Fruit fly (Drosophila melanogaster) whole organism, embryonic: ENCODE results near the gene CG13801.

Source experiments
- Bdp1 ChIP-seq: fragments of 200-800 bp; sonication (Bioruptor generic); optimal IDR thresholded peaks from 3 replicates; lab custom pipeline; 2016; ENCODE audit warnings: missing biosample characterization, missing genetic modification characterization
- CG11504 ChIP-seq: fragments of 200-800 bp; sonication (Bioruptor generic); optimal IDR thresholded peaks from 3 replicates; lab custom pipeline; 2019; ENCODE audit warnings: missing biosample characterization, mild to moderate bottlenecking, missing genetic modification characterization, moderate library complexity
- CG11723 ChIP-seq: fragments of 200-800 bp; sonication (Bioruptor generic); optimal IDR thresholded peaks from 2 replicates; lab custom pipeline; 2017; ENCODE audit warnings: missing biosample characterization, mild to moderate bottlenecking, missing genetic modification characterization
- CG12236 ChIP-seq: fragments of 200-800 bp; sonication (Bioruptor generic); optimal IDR thresholded peaks from 2 replicates; lab custom pipeline; 2016; ENCODE audit warnings: missing biosample characterization, missing genetic modification characterization
- CG14014 ChIP-seq: fragments of 200-800 bp; sonication (Bioruptor generic); IDR thresholded peaks from 2 replicates; pipeline ENCODE4 v1.3.6; 2022; ENCODE audit warnings: missing biosample characterization, missing genetic modification characterization
- CG14441 ChIP-seq: fragments of 200-800 bp; sonication (Bioruptor generic); IDR thresholded peaks from 2 replicates; pipeline ENCODE4 v1.3.6; 2022; ENCODE audit warnings: missing biosample characterization, missing genetic modification characterization
- CG31365 ChIP-seq: fragments of 200-800 bp; sonication (Bioruptor generic); optimal IDR thresholded peaks from 2 replicates; lab custom pipeline; 2018; ENCODE audit warnings: missing biosample characterization, mild to moderate bottlenecking, missing genetic modification characterization
- CG32532 ChIP-seq: fragments of 200-800 bp; sonication (Bioruptor generic); IDR thresholded peaks from 2 replicates; pipeline ENCODE4 v1.3.6; 2022; ENCODE audit warnings: missing biosample characterization, missing genetic modification characterization
- CG5953 ChIP-seq: fragments of 200-800 bp; sonication (Bioruptor generic); IDR thresholded peaks from 2 replicates; pipeline ENCODE4 v1.3.6; 2022; ENCODE audit warnings: missing biosample characterization, missing genetic modification characterization
- CG7372 ChIP-seq: fragments of 200-800 bp; sonication (Bioruptor generic); IDR thresholded peaks from 2 replicates; pipeline ENCODE4 v1.3.6; 2022; ENCODE audit warnings: missing biosample characterization, missing genetic modification characterization
- CG8290 ChIP-seq, 3 experiments: fragments of 200-800 bp; sonication (Bioruptor generic); optimal IDR thresholded peaks; 2 replicates each; lab custom pipeline; 2016 to 2019; ENCODE audit warnings: missing biosample characterization in 3 of 3, missing genetic modification characterization in 3 of 3, mild to moderate bottlenecking in 2 of 3, moderate library complexity in 1 of 3
- CG8359 ChIP-seq: fragments of 200-800 bp; sonication (Bioruptor generic); optimal IDR thresholded peaks from 2 replicates; lab custom pipeline; 2017; ENCODE audit warnings: missing biosample characterization, mild to moderate bottlenecking, missing genetic modification characterization, borderline replicate concordance
- CG9215 ChIP-seq: fragments of 200-800 bp; sonication (Bioruptor generic); IDR thresholded peaks from 2 replicates; pipeline ENCODE4 v1.3.6; 2022; ENCODE audit warnings: missing biosample characterization, missing genetic modification characterization
- CHES-1-like ChIP-seq: fragments of 200-800 bp; sonication (Bioruptor generic); optimal IDR thresholded peaks from 2 replicates; lab custom pipeline; 2016; ENCODE audit warnings: missing biosample characterization, missing genetic modification characterization
- Chrac-16 ChIP-seq: fragments of 200-800 bp; sonication (Bioruptor generic); optimal IDR thresholded peaks from 3 replicates; lab custom pipeline; 2016; ENCODE audit warnings: missing biosample characterization, missing genetic modification characterization
- CrebB ChIP-seq: fragments of 200-800 bp; sonication (Bioruptor generic); optimal IDR thresholded peaks from 3 replicates; lab custom pipeline; 2018; ENCODE audit warnings: missing biosample characterization, mild to moderate bottlenecking, missing genetic modification characterization
- Doc3 ChIP-seq: fragments of 200-800 bp; sonication (Bioruptor generic); IDR thresholded peaks from 3 replicates; pipeline ENCODE4 v1.3.6; 2022; ENCODE audit warnings: missing biosample characterization, missing genetic modification characterization; ENCODE audit not compliant: partially characterized antibody
- E2f1 ChIP-seq: fragments of 200-800 bp; sonication (Bioruptor generic); IDR thresholded peaks from 2 replicates; pipeline ENCODE4 v1.3.6; 2022; ENCODE audit warnings: missing biosample characterization, missing genetic modification characterization
- GATAe ChIP-seq: fragments of 200-800 bp; sonication (Bioruptor generic); conservative IDR thresholded peaks from 2 replicates; pipeline ENCODE4 v1.3.6; 2022; ENCODE audit warnings: missing biosample characterization, missing genetic modification characterization
- HHEX ChIP-seq: fragments of 200-800 bp; sonication (Bioruptor generic); optimal IDR thresholded peaks from 3 replicates; lab custom pipeline; 2017; ENCODE audit warnings: missing biosample characterization, mild to moderate bottlenecking, missing genetic modification characterization, missing genetic modification reagents
- HmgZ ChIP-seq: fragments of 200-800 bp; sonication (Bioruptor generic); optimal IDR thresholded peaks from 2 replicates; lab custom pipeline; 2018; ENCODE audit warnings: missing biosample characterization, mild to moderate bottlenecking, missing genetic modification characterization
- Lhr ChIP-seq: fragments of 200-800 bp; sonication (Bioruptor generic); optimal IDR thresholded peaks from 3 replicates; lab custom pipeline; 2017; ENCODE audit warnings: mild to moderate bottlenecking, missing biosample characterization, missing genetic modification reagents, missing genetic modification characterization
- Lim3 ChIP-seq: fragments of 200-800 bp; sonication (Bioruptor generic); IDR thresholded peaks from 2 replicates; pipeline ENCODE4 v1.3.6; 2022; ENCODE audit warnings: missing biosample characterization, missing genetic modification characterization
- Mrtf ChIP-seq: fragments of 200-800 bp; sonication (Bioruptor generic); IDR thresholded peaks from 3 replicates; pipeline ENCODE4 v1.3.6; 2022; ENCODE audit warnings: missing biosample characterization, missing genetic modification characterization
- NK7.1 ChIP-seq: fragments of 200-800 bp; sonication (Bioruptor generic); optimal IDR thresholded peaks from 3 replicates; lab custom pipeline; 2016; ENCODE audit warnings: missing biosample characterization, missing genetic modification characterization
- PHDP ChIP-seq: fragments of 200-800 bp; sonication (Bioruptor generic); optimal IDR thresholded peaks from 3 replicates; lab custom pipeline; 2018; ENCODE audit warnings: missing biosample characterization, mild to moderate bottlenecking, missing genetic modification characterization, moderate library complexity
- Poxn ChIP-seq: fragments of 200-800 bp; sonication (Bioruptor generic); IDR thresholded peaks from 2 replicates; pipeline ENCODE4 v1.3.6; 2022; ENCODE audit warnings: missing biosample characterization, missing genetic modification characterization
- Sox102F ChIP-seq: fragments of 200-800 bp; sonication (Bioruptor generic); optimal IDR thresholded peaks from 2 replicates; lab custom pipeline; 2018; ENCODE audit warnings: missing biosample characterization, mild to moderate bottlenecking, missing genetic modification characterization, moderate library complexity
- Stat92E ChIP-seq, 3 experiments: fragments of >200 bp in 2 of 3; fragments of 200-800 bp in 1 of 3; sonication (Bioruptor generic) in 1 of 3; optimal IDR thresholded peaks; 2 replicates each; lab custom pipeline; 2017 to 2019; ENCODE audit warnings: missing biosample characterization in 3 of 3, missing genetic modification characterization in 3 of 3, mild to moderate bottlenecking in 1 of 3, moderate library complexity in 1 of 3
- Taf1 ChIP-seq: fragments of 200-800 bp; sonication (Bioruptor generic); IDR thresholded peaks from 2 replicates; pipeline ENCODE4 v1.3.6; 2022; ENCODE audit warnings: missing biosample characterization, missing genetic modification characterization
- ase ChIP-seq: fragments of 200-800 bp; sonication (Bioruptor generic); IDR thresholded peaks from 3 replicates; pipeline ENCODE4 v1.3.6; 2022; ENCODE audit warnings: missing biosample characterization, missing genetic modification characterization
- chm ChIP-seq: fragments of 200-800 bp; sonication (Bioruptor generic); IDR thresholded peaks from 2 replicates; pipeline ENCODE4 v1.3.6; 2022; ENCODE audit warnings: missing biosample characterization, missing genetic modification characterization
- ci ChIP-seq: fragments of 200-800 bp; sonication (Bioruptor generic); IDR thresholded peaks from 3 replicates; pipeline ENCODE4 v1.3.6; 2022; ENCODE audit warnings: missing biosample characterization, missing genetic modification characterization
- emc ChIP-seq: fragments of 200-800 bp; sonication (Bioruptor generic); optimal IDR thresholded peaks from 2 replicates; lab custom pipeline; 2016; ENCODE audit warnings: missing biosample characterization, missing genetic modification characterization
- esg ChIP-seq: fragments of 200-800 bp; sonication (Bioruptor generic); conservative IDR thresholded peaks from 2 replicates; pipeline ENCODE4 v1.3.6; 2022; ENCODE audit warnings: missing biosample characterization, missing genetic modification characterization
- fd96Cb ChIP-seq: fragments of 200-800 bp; sonication (Bioruptor generic); optimal IDR thresholded peaks from 2 replicates; lab custom pipeline; 2018; ENCODE audit warnings: missing biosample characterization, mild to moderate bottlenecking, missing genetic modification characterization, moderate library complexity
- fru ChIP-seq: fragments of >200 bp; optimal IDR thresholded peaks from 2 replicates; lab custom pipeline; 2017
- fu2 ChIP-seq: fragments of 200-800 bp; sonication (Bioruptor generic); optimal IDR thresholded peaks from 2 replicates; lab custom pipeline; 2016; ENCODE audit warnings: missing biosample characterization, missing genetic modification characterization
- grau ChIP-seq: fragments of 200-800 bp; optimal IDR thresholded peaks from 3 replicates; lab custom pipeline; 2019; ENCODE audit warnings: missing biosample characterization, mild to moderate bottlenecking, missing genetic modification characterization, moderate library complexity
- gsb-n ChIP-seq: fragments of 200-800 bp; sonication (Bioruptor generic); optimal IDR thresholded peaks from 3 replicates; lab custom pipeline; 2018; ENCODE audit warnings: missing biosample characterization, mild to moderate bottlenecking, missing genetic modification characterization
- ind ChIP-seq: fragments of 200-800 bp; sonication (Bioruptor generic); optimal IDR thresholded peaks from 3 replicates; lab custom pipeline; 2016; ENCODE audit warnings: missing biosample characterization, missing genetic modification characterization
- kah ChIP-seq: fragments of 200-800 bp; sonication (Bioruptor generic); optimal IDR thresholded peaks from 2 replicates; lab custom pipeline; 2018; ENCODE audit warnings: missing biosample characterization, mild to moderate bottlenecking, missing genetic modification characterization
- lmd ChIP-seq: fragments of 200-800 bp; sonication (Bioruptor generic); IDR thresholded peaks from 2 replicates; pipeline ENCODE4 v1.3.6; 2022; ENCODE audit warnings: missing biosample characterization, missing genetic modification characterization
- nau ChIP-seq: fragments of 200-800 bp; sonication (Bioruptor generic); optimal IDR thresholded peaks from 3 replicates; lab custom pipeline; 2017; ENCODE audit warnings: missing biosample characterization, mild to moderate bottlenecking, missing genetic modification characterization, missing genetic modification reagents
- odd ChIP-seq: fragments of 200-800 bp; sonication (Bioruptor generic); optimal IDR thresholded peaks from 2 replicates; lab custom pipeline; 2017; ENCODE audit warnings: missing biosample characterization, mild to moderate bottlenecking, missing genetic modification characterization
- ro ChIP-seq: fragments of 200-800 bp; sonication (Bioruptor generic); IDR thresholded peaks from 2 replicates; pipeline ENCODE4 v1.3.6; 2022; ENCODE audit warnings: missing biosample characterization, missing genetic modification characterization
- shn ChIP-seq: fragments of 200-800 bp; sonication (Bioruptor generic); optimal IDR thresholded peaks from 3 replicates; lab custom pipeline; 2016; ENCODE audit warnings: missing biosample characterization, missing genetic modification characterization
- ssp ChIP-seq: fragments of 200-800 bp; sonication (Bioruptor generic); IDR thresholded peaks from 2 replicates; pipeline ENCODE4 v1.3.6; 2022; ENCODE audit warnings: missing biosample characterization, missing genetic modification characterization
- toy ChIP-seq: fragments of 200-800 bp; sonication (Bioruptor generic); IDR thresholded peaks from 2 replicates; pipeline ENCODE4 v1.3.6; 2022; ENCODE audit warnings: missing biosample characterization, missing genetic modification characterization
- unc-4 ChIP-seq: fragments of 200-800 bp; sonication (Bioruptor generic); IDR thresholded peaks from 2 replicates; pipeline ENCODE4 v1.3.6; 2022; ENCODE audit warnings: missing biosample characterization, missing genetic modification characterization; ENCODE audit not compliant: partially characterized antibody

The CG13801 gene

DNA sequence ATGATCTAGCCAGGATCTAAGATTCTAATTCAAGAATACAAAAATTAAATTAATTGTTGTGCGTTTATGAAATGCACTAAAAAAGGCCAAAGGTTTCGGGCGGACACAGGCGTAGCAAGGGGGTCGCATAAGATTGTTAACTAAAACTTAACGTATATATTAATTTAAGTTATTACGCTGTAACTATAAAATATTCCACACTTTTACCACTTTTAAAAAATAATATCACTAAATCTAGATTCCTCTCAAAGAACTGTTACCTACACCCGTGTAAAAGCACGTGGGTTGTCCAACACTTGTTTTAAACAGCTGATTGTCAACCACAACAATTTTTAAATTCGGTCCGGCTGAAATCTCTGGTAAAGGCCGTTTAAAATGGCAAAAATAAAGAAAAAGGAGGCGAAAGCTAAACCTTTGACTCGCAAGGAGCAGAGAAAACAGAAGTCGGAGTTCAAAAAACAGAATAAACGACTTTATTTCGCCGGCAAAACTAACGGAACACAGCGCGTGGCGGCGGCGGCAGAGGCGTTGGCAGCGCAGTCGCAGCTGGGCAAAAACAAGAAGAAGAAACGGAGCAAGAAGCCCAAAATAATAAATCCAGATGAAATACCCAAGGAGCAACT lies 13.2 kb downstream of the CG13801 start, which contains the start of the genes mRpL23 and CG9004 (continued):
- TF ChIP-seq ind (GFP tag; lab: Kevin White, UChicago) (peak; percentile 100), lmd (GFP tag; lab: Robert Waterston, UW) (peak; percentile 100), ro (GFP tag; lab: Robert Waterston, UW) (peak; percentile 99), CG11504 (tag; lab: Kevin White, UChicago) (peak; percentile 98), CG12236 (GFP tag; lab: Kevin White, UChicago) (peak; percentile 96), HHEX (GFP tag; lab: Kevin White, UChicago) (peak; percentile 99), Chrac-16 (GFP tag; lab: Kevin White, UChicago) (peak; percentile 99), Lim3 (GFP tag; lab: Robert Waterston, UW) (peak; percentile 100), CrebB (peak; percentile 99), fd96Cb (tag; lab: Kevin White, UChicago) (peak; percentile 99), CG8359 (peak; percentile 93), grau (tag; lab: Kevin White, UChicago) (peak; percentile 98), Poxn (GFP tag; lab: Robert Waterston, UW) (peak; percentile 98), shn (peak; percentile 97), CG32532 (GFP tag; lab: Robert Waterston, UW) (peak; percentile 100), fru (lab: Kevin White, UChicago) (no peak), HmgZ (tag; lab: Kevin White, UChicago) (peak; percentile 99), NK7.1 (GFP tag; lab: Kevin White, UChicago) (peak; percentile 97), ase (GFP tag; lab: Robert Waterston, UW) (peak; percentile 100), GATAe (GFP tag; lab: Robert Waterston, UW) (peak; percentile 99), CHES-1-like (GFP tag; lab: Kevin White, UChicago) (peak; percentile 99), chm (GFP tag; lab: Robert Waterston, UW) (peak; percentile 99), Mrtf (GFP tag; lab: Robert Waterston, UW) (peak; percentile 100), E2f1 (GFP tag; lab: Robert Waterston, UW) (peak; percentile 100), CG9215 (GFP tag; lab: Robert Waterston, UW) (peak; percentile 99), kah (GFP tag; lab: Kevin White, UChicago) (peak; percentile 95), toy (GFP tag; lab: Robert Waterston, UW) (peak; percentile 99), nau (GFP tag; lab: Kevin White, UChicago) (peak; percentile 97), CG31365 (peak; percentile 87), Lhr (peak; percentile 97), Stat92E (GFP tag; optimal IDR thresholded peaks at IDR 0.05; lab: Kevin White, UChicago) (peak in 1 of 3 experiments; percentile 89), CG14014 (GFP tag; lab: Robert Waterston, UW) (peak; percentile 100), ssp (GFP tag; lab: Robert Waterston, UW) (peak; percentile 97), Sox102F (GFP tag; lab: Kevin White, UChicago) (peak; percentile 100), Doc3 (GFP tag; lab: Robert Waterston, UW) (no peak), gsb-n (tag; lab: Kevin White, UChicago) (peak; percentile 98), CG8290 (GFP tag; optimal IDR thresholded peaks at IDR 0.05; lab: Kevin White, UChicago) (peak; percentile 98), CG8290 (tag; optimal IDR thresholded peaks at IDR 0.05; lab: Kevin White, UChicago) (peak; percentile 96 to 99), PHDP (peak; percentile 99), CG11723 (GFP tag; lab: Kevin White, UChicago) (peak; percentile 96), CG5953 (GFP tag; lab: Robert Waterston, UW) (peak; percentile 99), ci (GFP tag; lab: Robert Waterston, UW) (peak; percentile 100), odd (GFP tag; lab: Kevin White, UChicago) (peak; percentile 97), fu2 (GFP tag; lab: Kevin White, UChicago) (peak; percentile 99), esg (GFP tag; lab: Robert Waterston, UW) (peak; percentile 100), CG14441 (GFP tag; lab: Robert Waterston, UW) (peak; percentile 100), CG7372 (GFP tag; lab: Robert Waterston, UW) (peak; percentile 100), Bdp1 (GFP tag; lab: Kevin White, UChicago) (peak; percentile 94), unc-4 (0 out of 2 replicates have a peak, but pooled peaks have one; percentile 19), Taf1 (GFP tag; lab: Robert Waterston, UW) (peak; percentile 99), emc (peak; percentile 97)
